Worm (Caenorhabditis elegans) whole organism, L4 larva: ENCODE measurements around the gene str-41.

ENCODE experiments used
- T20F7.1 ChIP-seq: fragments of 200-800 bp; sonication (Bioruptor generic); optimal IDR thresholded peaks from 2 replicates; lab custom pipeline; 2018; ENCODE audit warnings: mild to moderate bottlenecking, missing genetic modification characterization, missing compliant biosample characterization
- aly-2 ChIP-seq: sonication (generic microtip); optimal IDR thresholded peaks from 2 replicates; lab custom pipeline; 2018; ENCODE audit warnings: missing biosample characterization, missing genetic modification characterization
- attf-4 ChIP-seq: sonication (generic microtip); optimal IDR thresholded peaks from 3 replicates; lab custom pipeline; 2017; ENCODE audit warnings: missing biosample characterization, missing genetic modification characterization
- daf-16 ChIP-seq, 3 experiments: sonication (generic microtip); optimal IDR thresholded peaks; 2 replicates each; lab custom pipeline; 2016 to 2017; ENCODE audit warnings: missing genetic modification characterization in 3 of 3, missing genetic modification reagents in 3 of 3, mild to moderate bottlenecking in 2 of 3, missing compliant biosample characterization in 2 of 3, missing biosample characterization in 1 of 3, moderate library complexity in 1 of 3
- dpl-1 ChIP-seq: fragments of 150-350 bp; optimal IDR thresholded peaks from 2 replicates; lab custom pipeline; 2014; ENCODE audit warnings: missing biosample characterization, missing genetic modification reagents, missing genetic modification characterization
- fkh-10 ChIP-seq: fragments of 150-350 bp; optimal IDR thresholded peaks from 2 replicates; lab custom pipeline; 2014; ENCODE audit warnings: missing biosample characterization, missing genetic modification reagents, missing genetic modification characterization
- mdt-29 ChIP-seq: fragments of 200-800 bp; sonication (Bioruptor generic); IDR thresholded peaks from 2 replicates; pipeline ENCODE4 v1.3.6; 2022; ENCODE audit warnings: missing genetic modification reagents, missing genetic modification characterization, missing compliant biosample characterization
- nhr-237 ChIP-seq: sonication (generic microtip); optimal IDR thresholded peaks from 2 replicates; lab custom pipeline; 2017; ENCODE audit warnings: missing biosample characterization, missing genetic modification characterization
- nhr-77 ChIP-seq: fragments of 150-350 bp; optimal IDR thresholded peaks from 2 replicates; lab custom pipeline; 2014; ENCODE audit warnings: missing biosample characterization, missing genetic modification characterization
- pha-4 ChIP-seq, 2 experiments: fragments of 150-350 bp in 1 of 2; fragments of 200-800 bp in 1 of 2; sonication (Bioruptor generic) in 1 of 2; IDR thresholded peaks in 1 of 2; optimal IDR thresholded peaks in 1 of 2; 2 replicates each; pipeline versions ENCODE4 v1.3.6 to Lab custom; 2014 to 2022; ENCODE audit warnings: missing genetic modification characterization in 2 of 2, missing genetic modification reagents in 2 of 2, missing biosample characterization in 1 of 2, missing compliant biosample characterization in 1 of 2
- unc-39 ChIP-seq: sonication (generic microtip); optimal IDR thresholded peaks from 2 replicates; lab custom pipeline; 2017; ENCODE audit warnings: missing biosample characterization, missing genetic modification characterization
- ztf-11 ChIP-seq: fragments of 150-350 bp; optimal IDR thresholded peaks from 2 replicates; lab custom pipeline; 2014; ENCODE audit warnings: missing biosample characterization, missing genetic modification characterization

ce11 chrV:7389771-7390170, 22.0 kb upstream of the str-41 start, which contains the start of gene C02H6.1:
- TF ChIP-seq ztf-11: no peak
- no peak for TF ChIP-seq aly-2 (tag; lab: Kevin White, UChicago)
- TF ChIP-seq nhr-237: no peak
- no peak for TF ChIP-seq daf-16 (GFP tag; optimal IDR thresholded peaks at IDR 0.05; lab: Kevin White, UChicago)
- no peak for TF ChIP-seq daf-16 (tag; optimal IDR thresholded peaks at IDR 0.05; lab: Kevin White, UChicago)
- no peak for TF ChIP-seq dpl-1
- no peak for TF ChIP-seq attf-4 (tag; lab: Kevin White, UChicago)
- no peak for TF ChIP-seq pha-4 (GFP tag; IDR thresholded peaks at IDR 0.05; lab: Robert Waterston, UW)
- no peak for TF ChIP-seq pha-4 (tag; optimal IDR thresholded peaks at IDR 0.05; lab: Kevin White, UChicago)
- no peak for TF ChIP-seq T20F7.1
- no peak for TF ChIP-seq mdt-29 (GFP tag; lab: Robert Waterston, UW)
- TF ChIP-seq fkh-10: no peak
- TF ChIP-seq nhr-77 (tag; lab: Kevin White, UChicago): no peak
- no peak for TF ChIP-seq unc-39 (tag; lab: Kevin White, UChicago)
